Fruit fly (Drosophila melanogaster): ENCODE data around the gene RYa-R.

Gene RYa-R

DNA sequence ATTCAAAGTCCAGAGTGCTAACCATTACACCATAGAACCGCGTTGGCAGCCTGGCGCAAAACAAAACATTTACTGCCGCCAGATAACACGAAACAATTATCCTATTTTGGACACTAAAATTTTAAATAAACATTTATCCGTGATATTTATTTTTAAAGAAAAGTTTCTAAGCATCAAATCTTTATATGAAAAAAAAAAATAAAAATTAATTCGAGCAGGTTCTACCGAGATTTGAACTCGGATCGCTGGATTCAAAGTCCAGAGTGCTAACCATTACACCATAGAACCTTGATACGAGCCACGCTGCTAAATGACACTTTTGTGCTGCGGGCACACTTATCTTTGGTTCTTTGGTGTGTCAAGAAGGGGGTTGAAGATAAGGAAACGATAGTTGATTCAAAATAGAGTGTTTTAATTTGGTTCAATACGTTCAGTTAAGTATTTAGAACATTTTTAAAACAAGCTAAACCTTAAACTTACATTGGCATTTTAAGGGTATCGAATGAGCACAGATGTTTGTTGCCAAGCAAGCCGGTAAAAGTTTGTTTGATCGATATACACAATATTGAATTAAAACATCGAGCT is 49.4 kb upstream of the RYa-R start, which contains the start of gene Spag1 (continued):
- peak; percentile 40 for TF ChIP-seq tap (tag; optimal IDR thresholded peaks at IDR 0.05)
- TF ChIP-seq CG6813 (GFP tag; optimal IDR thresholded peaks at IDR 0.05): peak; percentile 6
- no peak for TF ChIP-seq CG7357 (GFP tag; IDR thresholded peaks at IDR 0.05)
- TF ChIP-seq nerfin-2 (GFP tag; IDR thresholded peaks at IDR 0.05; ENCODE audit: partially characterized antibody): peak; percentile 64; the same call in 1 of the 2 replicates
- TF ChIP-seq trh (GFP tag; optimal IDR thresholded peaks at IDR 0.05): no peak
- TF ChIP-seq CG10959 (GFP tag; IDR thresholded peaks at IDR 0.05): no peak
- TF ChIP-seq ranshi (GFP tag; IDR thresholded peaks at IDR 0.05): no peak
- no peak for TF ChIP-seq CG12299 (tag; optimal IDR thresholded peaks at IDR 0.05)
- no peak for TF ChIP-seq seq (GFP tag; IDR thresholded peaks at IDR 0.05)
- peak; percentile 90 for TF ChIP-seq CG6791 (GFP tag; IDR thresholded peaks at IDR 0.05; ENCODE audit: partially characterized antibody)
- TF ChIP-seq CG7745 (tag; optimal IDR thresholded peaks at IDR 0.05): no peak
- no peak for TF ChIP-seq CG8290 (GFP tag; optimal IDR thresholded peaks at IDR 0.05)
- TF ChIP-seq CG8290 (tag; optimal IDR thresholded peaks at IDR 0.05): no peak
- peak; percentile 7; the same call in 1 of the 2 replicates for TF ChIP-seq stc (GFP tag; IDR thresholded peaks at IDR 0.05)
- no peak for TF ChIP-seq Usf (GFP tag; optimal IDR thresholded peaks at IDR 0.05)
- no peak for TF ChIP-seq CG43689 (GFP tag; IDR thresholded peaks at IDR 0.05)
- TF ChIP-seq btn (GFP tag; optimal IDR thresholded peaks at IDR 0.05): no peak
- no peak for TF ChIP-seq nmo (GFP tag; optimal IDR thresholded peaks at IDR 0.05)
- TF ChIP-seq CG16779 (GFP tag; IDR thresholded peaks at IDR 0.05): no peak
- peak; percentile 66 for TF ChIP-seq knrl (GFP tag; IDR thresholded peaks at IDR 0.05; ENCODE audit: partially characterized antibody)
- TF ChIP-seq sr (GFP tag; IDR thresholded peaks at IDR 0.05): no peak
- TF ChIP-seq kay (GFP tag; optimal IDR thresholded peaks at IDR 0.05): no peak
- TF ChIP-seq Bdp1 (GFP tag; optimal IDR thresholded peaks at IDR 0.05): peak; percentile 100
- TF ChIP-seq PHDP (tag; optimal IDR thresholded peaks at IDR 0.05): peak; percentile 30
- no peak for TF ChIP-seq Nf-YB (GFP tag; optimal IDR thresholded peaks at IDR 0.05)
- TF ChIP-seq Med (GFP tag): peak; percentile 51
- TF ChIP-seq shn (GFP tag; optimal IDR thresholded peaks at IDR 0.05): no peak
- TF ChIP-seq Blimp-1 (GFP tag; optimal IDR thresholded peaks at IDR 0.05): peak; percentile 4
- TF ChIP-seq corto (GFP tag; optimal IDR thresholded peaks at IDR 0.05): peak; percentile 55
- TF ChIP-seq tna (GFP tag; IDR thresholded peaks at IDR 0.05; ENCODE audit: partially characterized antibody): peak; percentile 73
- no peak for TF ChIP-seq CG15479 (GFP tag; optimal IDR thresholded peaks at IDR 0.05)
- TF ChIP-seq bab2 (GFP tag; optimal IDR thresholded peaks at IDR 0.05): no peak
- no peak for TF ChIP-seq schlank (tag; optimal IDR thresholded peaks at IDR 0.05)
- no peak for TF ChIP-seq CG34422 (GFP tag; IDR thresholded peaks at IDR 0.05)
- TF ChIP-seq Dll (GFP tag; IDR thresholded peaks at IDR 0.05; ENCODE audit: partially characterized antibody): peak; percentile 76
- no peak for TF ChIP-seq cad (GFP tag; optimal IDR thresholded peaks at IDR 0.05)
- TF ChIP-seq HHEX (GFP tag; optimal IDR thresholded peaks at IDR 0.05): no peak
- TF ChIP-seq CG1647 (GFP tag; optimal IDR thresholded peaks at IDR 0.05): no peak
- TF ChIP-seq exex (tag; optimal IDR thresholded peaks at IDR 0.05): peak; percentile 61
- TF ChIP-seq zfh1 (GFP tag; IDR thresholded peaks at IDR 0.05): no peak
- no peak for TF ChIP-seq gfzf (GFP tag; optimal IDR thresholded peaks at IDR 0.05)
- TF ChIP-seq sna (GFP tag; IDR thresholded peaks at IDR 0.05; ENCODE audit: partially characterized antibody): peak; percentile 65
- no peak; the same call in 1 of the 2 replicates for TF ChIP-seq CG31441 (GFP tag; IDR thresholded peaks at IDR 0.05)
- TF ChIP-seq CG8388 (GFP tag; optimal IDR thresholded peaks at IDR 0.05): peak; percentile 14
- TF ChIP-seq CG5953 (GFP tag; IDR thresholded peaks at IDR 0.05): no peak
- TF ChIP-seq inv (GFP tag; IDR thresholded peaks at IDR 0.05; ENCODE audit: partially characterized antibody): peak; percentile 35; the same call in 1 of the 2 replicates
- no peak for TF ChIP-seq CG14710 (tag; optimal IDR thresholded peaks at IDR 0.05)
- no peak for TF ChIP-seq ac (GFP tag; optimal IDR thresholded peaks at IDR 0.05)
- TF ChIP-seq CG31365 (tag; optimal IDR thresholded peaks at IDR 0.05): no peak
- TF ChIP-seq CG2889 (GFP tag; IDR thresholded peaks at IDR 0.05): no peak

Data from whole organism, embryonic.